Worm (Caenorhabditis elegans) whole organism, early embryonic: ENCODE results near the gene Y34F4.3.

Experiments used
- ama-1 ChIP-seq: fragments of 150-350 bp; optimal IDR thresholded peaks from 2 replicates; lab custom pipeline; 2014
- flt-1 ChIP-seq: fragments of 200-800 bp; sonication (Bioruptor generic); IDR thresholded peaks from 2 replicates; pipeline ENCODE4 v1.3.6; 2022; ENCODE audit warnings: missing genetic modification characterization, missing compliant biosample characterization
- hmbx-1 ChIP-seq: sonication (generic microtip); optimal IDR thresholded peaks from 2 replicates; lab custom pipeline; 2016; ENCODE audit warnings: mild to moderate bottlenecking, missing genetic modification characterization, missing compliant biosample characterization

ce11 chrIII:1001297-1001696, 14.7 kb downstream of the Y34F4.3 start, which contains the start of gene R06B10.7:
- no peak for TF ChIP-seq hmbx-1 (tag; lab: Kevin White, UChicago)
- no peak for TF ChIP-seq flt-1
- no peak for TF ChIP-seq ama-1
